Worm (Caenorhabditis elegans): Measurements from ENCODE around the gene Y43F4B.10.
A peak's percentile ranks its signal among the peaks of the same experiment; 100 is the strongest.

Gene Y43F4B.10

DNA sequence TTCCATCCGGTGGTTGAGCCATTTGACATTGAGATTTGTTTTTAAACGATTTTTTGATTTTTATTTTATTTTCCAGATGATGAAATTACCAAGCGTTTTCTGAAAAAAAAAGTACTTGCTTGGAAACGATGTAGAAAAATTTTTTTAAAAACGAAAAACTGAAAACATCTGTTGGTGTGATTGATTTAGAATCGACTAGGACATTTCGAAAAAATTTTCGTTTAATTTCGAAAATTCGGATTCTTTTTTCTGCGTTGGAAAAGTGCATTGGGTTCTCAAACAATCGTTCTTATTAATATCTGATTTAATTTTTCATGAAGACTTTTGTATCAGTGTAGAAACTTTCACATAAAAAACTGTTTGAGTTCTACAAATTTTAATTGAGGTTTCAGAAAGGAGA is 45.4 kb downstream of the Y43F4B.10 start, which contains the start of gene F53A2.9:
TSS of gene F53A2.9 (minus strand) at position 101 of the 400 bp plus-strand sequence.
- TF ChIP-seq pha-4 (tag; optimal IDR thresholded peaks at IDR 0.05) (no peak), mml-1 (tag; optimal IDR thresholded peaks at IDR 0.05) (no peak), snpc-4 (tag; optimal IDR thresholded peaks at IDR 0.05) (no peak), egl-5 (tag; optimal IDR thresholded peaks at IDR 0.05) (no peak), R02D3.7 (tag; optimal IDR thresholded peaks at IDR 0.05) (no peak), daf-12 (tag; optimal IDR thresholded peaks at IDR 0.05) (no peak), ceh-16 (tag; optimal IDR thresholded peaks at IDR 0.05) (no peak), hmg-11 (tag; optimal IDR thresholded peaks at IDR 0.05) (no peak), nhr-67 (tag; optimal IDR thresholded peaks at IDR 0.05) (no peak), ceh-28 (tag; optimal IDR thresholded peaks at IDR 0.05) (no peak), nhr-12 (tag; optimal IDR thresholded peaks at IDR 0.05) (no peak), nhr-43 (tag; optimal IDR thresholded peaks at IDR 0.05; ENCODE audit: poor library complexity, severe bottlenecking) (no peak), ama-1 (optimal IDR thresholded peaks at IDR 0.05) (no peak), unc-39 (tag; optimal IDR thresholded peaks at IDR 0.05) (no peak), nhr-77 (tag; optimal IDR thresholded peaks at IDR 0.05) (no peak), eor-1 (tag; optimal IDR thresholded peaks at IDR 0.05) (no peak), zag-1 (tag; optimal IDR thresholded peaks at IDR 0.05) (no peak)

ce11 chrIII:13359847-13360246 is 46.0 kb downstream of the Y43F4B.10 start:
- TF ChIP-seq ceh-9 (tag; optimal IDR thresholded peaks at IDR 0.05) (no peak), eor-1 (tag; optimal IDR thresholded peaks at IDR 0.05) (no peak), elt-1 (tag; optimal IDR thresholded peaks at IDR 0.05) (no peak), fos-1 (tag; optimal IDR thresholded peaks at IDR 0.05) (no peak), mdl-1 (tag; optimal IDR thresholded peaks at IDR 0.05) (no peak), elt-3 (tag; optimal IDR thresholded peaks at IDR 0.05) (no peak), nfya-1 (tag; optimal IDR thresholded peaks at IDR 0.05; ENCODE audit: insufficient read depth) (peak; percentile 86), lsy-12 (tag; optimal IDR thresholded peaks at IDR 0.05) (no peak), aly-2 (tag; optimal IDR thresholded peaks at IDR 0.05) (no peak), jun-1 (tag; optimal IDR thresholded peaks at IDR 0.05) (peak; percentile 32), nhr-28 (tag; optimal IDR thresholded peaks at IDR 0.05) (no peak), ceh-28 (tag; optimal IDR thresholded peaks at IDR 0.05) (no peak), nhr-11 (tag; optimal IDR thresholded peaks at IDR 0.05) (no peak), unc-39 (tag; optimal IDR thresholded peaks at IDR 0.05) (no peak), ztf-11 (tag; optimal IDR thresholded peaks at IDR 0.05) (no peak), hmg-11 (tag; optimal IDR thresholded peaks at IDR 0.05) (peak; percentile 81), egl-27 (tag; optimal IDR thresholded peaks at IDR 0.05) (no peak), lin-39 (tag; optimal IDR thresholded peaks at IDR 0.05) (peak; percentile 55), pha-4 (tag; optimal IDR thresholded peaks at IDR 0.05) (peak; percentile 76), pqm-1 (tag; optimal IDR thresholded peaks at IDR 0.05) (peak; percentile 9), nhr-25 (tag; optimal IDR thresholded peaks at IDR 0.05) (peak; percentile 26), lin-15B (tag; optimal IDR thresholded peaks at IDR 0.05) (peak; percentile 70), sea-2 (GFP tag; optimal IDR thresholded peaks at IDR 0.05) (no peak)
